Worm (Caenorhabditis elegans) whole organism, L1 larva: ENCODE results near the gene F47G9.6.

Source experiments
- C34B4.2 ChIP-seq: sonication (generic microtip); optimal IDR thresholded peaks from 2 replicates; lab custom pipeline; 2017; ENCODE audit warnings: mild to moderate bottlenecking, missing genetic modification characterization, missing compliant biosample characterization
- alr-1 ChIP-seq: fragments of 200-800 bp; sonication (Bioruptor generic); optimal IDR thresholded peaks from 2 replicates; lab custom pipeline; 2018; ENCODE audit warnings: borderline replicate concordance, mild to moderate bottlenecking, missing genetic modification characterization, missing compliant biosample characterization
- aly-2 ChIP-seq: fragments of 150-350 bp; optimal IDR thresholded peaks from 2 replicates; lab custom pipeline; 2014; ENCODE audit warnings: missing biosample characterization, missing genetic modification characterization
- ama-1 ChIP-seq: fragments of 150-350 bp; optimal IDR thresholded peaks from 2 replicates; lab custom pipeline; 2014
- ceh-8 ChIP-seq: fragments of 200-800 bp; sonication (Bioruptor generic); optimal IDR thresholded peaks from 2 replicates; lab custom pipeline; 2018; ENCODE audit warnings: mild to moderate bottlenecking, missing genetic modification characterization, moderate library complexity, missing compliant biosample characterization
- ceh-82 ChIP-seq, 3 experiments: fragments of 150-350 bp in 1 of 3; sonication (generic microtip) in 2 of 3; optimal IDR thresholded peaks; 2 replicates each; lab custom pipeline; 2014 to 2017; ENCODE audit warnings: missing biosample characterization in 3 of 3, missing genetic modification characterization in 3 of 3
- ceh-90 ChIP-seq: sonication (generic microtip); optimal IDR thresholded peaks from 2 replicates; lab custom pipeline; 2016; ENCODE audit warnings: missing genetic modification characterization, missing compliant biosample characterization
- ces-1 ChIP-seq: fragments of 150-350 bp; optimal IDR thresholded peaks from 2 replicates; lab custom pipeline; 2014; ENCODE audit warnings: missing biosample characterization, missing genetic modification reagents, missing genetic modification characterization
- dsc-1 ChIP-seq: sonication (generic microtip); optimal IDR thresholded peaks from 2 replicates; lab custom pipeline; 2016; ENCODE audit warnings: mild to moderate bottlenecking, missing genetic modification characterization, missing compliant biosample characterization
- efl-1 ChIP-seq, 4 experiments: fragments of 150-350 bp; optimal IDR thresholded peaks in 3 of 4; peaks in 1 of 4; 1 replicate in 1 of 4; 2 replicates in 3 of 4; lab custom pipeline; 2014; ENCODE audit warnings: missing biosample characterization in 2 of 4, missing genetic modification characterization in 2 of 4, missing genetic modification reagents in 2 of 4
- egl-13 ChIP-seq: sonication (generic microtip); optimal IDR thresholded peaks from 2 replicates; lab custom pipeline; 2016; ENCODE audit warnings: missing genotype, missing genetic modification reagents, missing genetic modification characterization, missing compliant biosample characterization
- egl-27 ChIP-seq, 2 experiments: fragments of 150-350 bp in 1 of 2; sonication (generic microtip); optimal IDR thresholded peaks; 3 replicates each; lab custom pipeline; 2017 to 2018; ENCODE audit warnings: missing biosample characterization in 2 of 2, missing genetic modification characterization in 2 of 2, missing genetic modification reagents in 2 of 2
- elt-2 ChIP-seq: sonication (generic microtip); optimal IDR thresholded peaks from 2 replicates; lab custom pipeline; 2016; ENCODE audit warnings: missing genetic modification characterization, mild to moderate bottlenecking, inconsistent platforms, missing compliant biosample characterization, missing genetic modification reagents
- elt-3 ChIP-seq, 6 experiments: fragments of 150-350 bp in 1 of 6; sonication (generic microtip); optimal IDR thresholded peaks; 2 replicates each; lab custom pipeline; 2017 to 2018; ENCODE audit warnings: missing biosample characterization in 6 of 6, missing genetic modification characterization in 6 of 6, inconsistent platforms in 1 of 6
- ets-5 ChIP-seq: fragments of 200-800 bp; sonication (Bioruptor generic); IDR thresholded peaks from 2 replicates; pipeline ENCODE4 v1.3.6; 2022; ENCODE audit warnings: missing genetic modification characterization, missing compliant biosample characterization
- grh-1 ChIP-seq: fragments of 200-800 bp; sonication (Bioruptor generic); IDR thresholded peaks from 2 replicates; pipeline ENCODE4 v1.3.6; 2022; ENCODE audit warnings: missing genetic modification reagents, missing genetic modification characterization, missing compliant biosample characterization
- hlh-17 ChIP-seq: fragments of 200-800 bp; sonication (Bioruptor generic); optimal IDR thresholded peaks from 2 replicates; lab custom pipeline; 2018; ENCODE audit warnings: missing genetic modification characterization, mild to moderate bottlenecking, missing compliant biosample characterization, moderate library complexity, borderline replicate concordance
- hpl-2 ChIP-seq: fragments of 150-350 bp; optimal IDR thresholded peaks from 2 replicates; lab custom pipeline; 2014; ENCODE audit warnings: missing biosample characterization, missing genetic modification reagents, missing genetic modification characterization
- irx-1 ChIP-seq: sonication (generic microtip); optimal IDR thresholded peaks from 2 replicates; lab custom pipeline; 2016; ENCODE audit warnings: missing genetic modification characterization, missing compliant biosample characterization
- isw-1 ChIP-seq: fragments of 200-800 bp; sonication (Bioruptor generic); IDR thresholded peaks from 2 replicates; pipeline ENCODE4 v1.3.6; 2022; ENCODE audit warnings: missing genetic modification characterization, missing compliant biosample characterization
- jun-1 ChIP-seq: fragments of 150-350 bp; optimal IDR thresholded peaks from 2 replicates; lab custom pipeline; 2014; ENCODE audit warnings: missing biosample characterization, missing genetic modification reagents, missing genetic modification characterization
- lin-14 ChIP-seq: fragments of 200-800 bp; sonication (Bioruptor generic); optimal IDR thresholded peaks from 2 replicates; lab custom pipeline; 2018; ENCODE audit warnings: mild to moderate bottlenecking, missing genetic modification characterization, moderate library complexity, missing compliant biosample characterization
- lsy-2 ChIP-seq, 2 experiments: fragments of 150-350 bp; optimal IDR thresholded peaks; 2 replicates each; lab custom pipeline; 2014; ENCODE audit warnings: missing biosample characterization in 2 of 2, missing genetic modification characterization in 2 of 2
- nhr-11 ChIP-seq: fragments of 150-350 bp; optimal IDR thresholded peaks from 2 replicates; lab custom pipeline; 2014; ENCODE audit warnings: missing biosample characterization, missing genetic modification characterization
- nhr-12 ChIP-seq: sonication (generic microtip); optimal IDR thresholded peaks from 2 replicates; lab custom pipeline; 2017; ENCODE audit warnings: missing biosample characterization, missing genetic modification characterization
- nhr-19 ChIP-seq: fragments of 200-800 bp; sonication (Bioruptor generic); conservative IDR thresholded peaks from 2 replicates; pipeline ENCODE4 v1.3.6; 2022; ENCODE audit warnings: missing genetic modification characterization, missing compliant biosample characterization
- nhr-20 ChIP-seq: sonication (generic microtip); optimal IDR thresholded peaks from 2 replicates; lab custom pipeline; 2016; ENCODE audit warnings: mild to moderate bottlenecking, missing genetic modification characterization, missing compliant biosample characterization
- nhr-237 ChIP-seq: fragments of 150-350 bp; optimal IDR thresholded peaks from 2 replicates; lab custom pipeline; 2014; ENCODE audit warnings: missing biosample characterization, missing genetic modification characterization
- nhr-76 ChIP-seq: sonication (generic microtip); optimal IDR thresholded peaks from 2 replicates; lab custom pipeline; 2017; ENCODE audit warnings: missing biosample characterization, missing genetic modification characterization
- nhr-84 ChIP-seq: sonication (generic microtip); optimal IDR thresholded peaks from 2 replicates; lab custom pipeline; 2017; ENCODE audit warnings: missing biosample characterization, missing genetic modification characterization
- nhr-85 ChIP-seq: sonication (generic microtip); peaks from one replicate; lab custom pipeline; 2016; ENCODE audit warnings: missing genetic modification characterization, inconsistent platforms, missing compliant biosample characterization
- pag-3 ChIP-seq: sonication (generic microtip); optimal IDR thresholded peaks from 2 replicates; lab custom pipeline; 2017; ENCODE audit warnings: missing genetic modification characterization, mild to moderate bottlenecking, missing compliant biosample characterization, antibody characterized with exemption, borderline replicate concordance; ENCODE audit not compliant: insufficient read depth
- pax-3 ChIP-seq: fragments of 200-800 bp; sonication (Bioruptor generic); optimal IDR thresholded peaks from 2 replicates; lab custom pipeline; 2018; ENCODE audit warnings: mild to moderate bottlenecking, missing genetic modification characterization, moderate library complexity, missing compliant biosample characterization
- rnt-1 ChIP-seq: sonication (generic microtip); optimal IDR thresholded peaks from 2 replicates; lab custom pipeline; 2016; ENCODE audit warnings: mild to moderate bottlenecking, missing genetic modification characterization, moderate library complexity, missing compliant biosample characterization
- snpc-4 ChIP-seq: fragments of 150-350 bp; optimal IDR thresholded peaks from 2 replicates; lab custom pipeline; 2014; ENCODE audit warnings: missing biosample characterization, missing genetic modification characterization
- snu-23 ChIP-seq: sonication (generic microtip); optimal IDR thresholded peaks from 2 replicates; lab custom pipeline; 2016; ENCODE audit warnings: missing genetic modification characterization, missing compliant biosample characterization
- sox-4 ChIP-seq: sonication (generic microtip); optimal IDR thresholded peaks from 2 replicates; lab custom pipeline; 2016; ENCODE audit warnings: missing genetic modification characterization, missing compliant biosample characterization
- sup-37 ChIP-seq: fragments of 200-800 bp; sonication (Bioruptor generic); optimal IDR thresholded peaks from 2 replicates; lab custom pipeline; 2018; ENCODE audit warnings: mild to moderate bottlenecking, missing genetic modification characterization, missing compliant biosample characterization
- swsn-7 ChIP-seq: sonication (generic microtip); optimal IDR thresholded peaks from 2 replicates; lab custom pipeline; 2016; ENCODE audit warnings: missing genetic modification characterization, missing compliant biosample characterization
- tbx-2 ChIP-seq: sonication (generic microtip); optimal IDR thresholded peaks from 2 replicates; lab custom pipeline; 2016; ENCODE audit warnings: missing genetic modification characterization, missing compliant biosample characterization
- tlp-1 ChIP-seq: fragments of 150-350 bp; optimal IDR thresholded peaks from 2 replicates; lab custom pipeline; 2014; ENCODE audit warnings: missing biosample characterization, missing genetic modification characterization
- unc-30 ChIP-seq: sonication (generic microtip); optimal IDR thresholded peaks from 2 replicates; lab custom pipeline; 2017; ENCODE audit warnings: missing biosample characterization, missing genetic modification characterization
- unc-62 ChIP-seq: fragments of 150-350 bp; optimal IDR thresholded peaks from 2 replicates; lab custom pipeline; 2014; ENCODE audit warnings: missing biosample characterization, missing genetic modification reagents, missing genetic modification characterization
- unc-86 ChIP-seq: sonication (generic microtip); optimal IDR thresholded peaks from 2 replicates; lab custom pipeline; 2016; ENCODE audit warnings: missing genetic modification characterization, missing compliant biosample characterization
- xbp-1 ChIP-seq: sonication (generic microtip); optimal IDR thresholded peaks from 2 replicates; lab custom pipeline; 2016; ENCODE audit warnings: missing genetic modification characterization, missing compliant biosample characterization
- zip-4 ChIP-seq: fragments of 200-800 bp; sonication (Bioruptor generic); optimal IDR thresholded peaks from 2 replicates; lab custom pipeline; 2018; ENCODE audit warnings: mild to moderate bottlenecking, missing genetic modification characterization, moderate library complexity, missing compliant biosample characterization
- ztf-4 ChIP-seq: fragments of 150-350 bp; optimal IDR thresholded peaks from 2 replicates; lab custom pipeline; 2014; ENCODE audit warnings: missing biosample characterization, missing genetic modification characterization

The F47G9.6 gene

DNA sequence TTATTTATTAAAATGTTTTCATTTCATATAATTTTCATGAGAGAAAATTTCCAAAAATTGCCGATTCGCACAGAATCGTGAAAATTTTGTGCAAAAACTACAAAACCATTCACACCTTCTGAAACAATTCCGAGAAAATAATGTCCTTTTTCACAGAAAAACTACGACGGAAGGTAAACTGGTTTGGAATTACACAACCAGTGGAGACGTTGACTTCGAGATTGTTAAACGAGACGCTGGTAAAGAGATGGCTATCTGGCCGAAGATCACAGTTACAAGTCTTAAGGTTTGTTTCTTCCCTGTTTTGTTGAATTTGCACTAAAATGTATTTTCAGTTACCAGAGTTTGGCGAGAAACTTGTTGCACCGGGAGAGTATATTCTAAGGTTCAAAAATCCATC lies 16.3 kb upstream of the F47G9.6 start:
- TF ChIP-seq nhr-85 (tag; lab: Kevin White, UChicago) (peak; percentile 19), lin-14 (GFP tag; lab: Kevin White, UChicago) (peak; percentile 16), aly-2 (tag; lab: Kevin White, UChicago) (no peak), ceh-90 (tag; lab: Kevin White, UChicago) (no peak), grh-1 (GFP tag; lab: Robert Waterston, UW) (peak; percentile 53; the same call in 1 of the 2 replicates)

- TF ChIP-seq nhr-12 (tag; lab: Kevin White, UChicago) (no peak), unc-86 (tag; lab: Kevin White, UChicago) (peak; percentile 31), hlh-17 (GFP tag; lab: Kevin White, UChicago) (no peak), snu-23 (peak; percentile 70), pag-3 (no peak), irx-1 (tag; lab: Kevin White, UChicago) (peak; percentile 57), nhr-20 (tag; lab: Kevin White, UChicago) (peak; percentile 83), isw-1 (GFP tag; lab: Robert Waterston, UW) (no peak), alr-1 (tag; lab: Kevin White, UChicago) (no peak), ztf-4 (peak; percentile 8), unc-30 (tag; lab: Kevin White, UChicago) (no peak), efl-1 (optimal IDR thresholded peaks at IDR 0.05; lab: Kevin White, UChicago) (peak; percentile 50 to 63), efl-1 (GFP tag; optimal IDR thresholded peaks at IDR 0.05 in 1 of 2; lab: Kevin White, UChicago) (peak; percentile 41 to 94), nhr-85 (tag; lab: Kevin White, UChicago) (peak; percentile 81), nhr-237 (tag; lab: Kevin White, UChicago) (no peak), jun-1 (tag; lab: Kevin White, UChicago) (peak; percentile 82), nhr-84 (tag; lab: Kevin White, UChicago) (no peak), unc-62 (GFP tag; lab: Kevin White, UChicago) (no peak), egl-13 (peak; percentile 9), nhr-11 (no peak), ces-1 (GFP tag; lab: Kevin White, UChicago) (no peak), zip-4 (GFP tag; lab: Kevin White, UChicago) (peak; percentile 51), sox-4 (tag; lab: Kevin White, UChicago) (peak; percentile 16), xbp-1 (tag; lab: Kevin White, UChicago) (peak; percentile 66), nhr-19 (peak; percentile 78), tlp-1 (tag; lab: Kevin White, UChicago) (no peak), ceh-8 (GFP tag; lab: Kevin White, UChicago) (peak; percentile 45), C34B4.2 (tag; lab: Kevin White, UChicago) (no peak), ets-5 (GFP tag; lab: Robert Waterston, UW) (no peak), egl-27 (tag; optimal IDR thresholded peaks at IDR 0.05; lab: Kevin White, UChicago) (no peak), dsc-1 (tag; lab: Kevin White, UChicago) (peak; percentile 84), lsy-2 (tag; optimal IDR thresholded peaks at IDR 0.05; lab: Kevin White, UChicago) (peak; percentile 62 to 81), tbx-2 (tag; lab: Kevin White, UChicago) (peak; percentile 64), ceh-82 (tag; optimal IDR thresholded peaks at IDR 0.05; lab: Kevin White, UChicago) (peak; percentile 75 to 86 (median 79)), nhr-76 (tag; lab: Kevin White, UChicago) (no peak), elt-2 (tag; lab: Kevin White, UChicago) (peak; percentile 66), grh-1 (GFP tag; lab: Robert Waterston, UW) (peak; percentile 65), sup-37 (peak; percentile 52), rnt-1 (peak; percentile 82), pax-3 (peak; percentile 35), snpc-4 (tag; lab: Kevin White, UChicago) (peak; percentile 70), elt-3 (tag; optimal IDR thresholded peaks at IDR 0.05; lab: Kevin White, UChicago) (peak in 2 of 6 experiments; percentile 77 to 82), ama-1 (lab: Kevin White, UChicago) (no peak), ceh-90 (tag; lab: Kevin White, UChicago) (no peak), swsn-7 (tag; lab: Kevin White, UChicago) (peak; percentile 69), hpl-2 (peak; percentile 5), aly-2 (tag; lab: Kevin White, UChicago) (peak; percentile 25)
Measured at ce11 chrV:11314025-11314880, 14.9 kb upstream of the F47G9.6 start.
